Fruit fly (Drosophila melanogaster): ENCODE results near the gene CG7742.

Gene CG7742

dm6 chr2L:5242194-5242914 is 27.5 kb upstream of the CG7742 start:
- TF ChIP-seq GATAd (GFP tag; optimal IDR thresholded peaks at IDR 0.05) (no peak), fru (GFP tag; optimal IDR thresholded peaks at IDR 0.05) (peak; percentile 61), dl (GFP tag; optimal IDR thresholded peaks at IDR 0.05; ENCODE audit: insufficient read depth in 1 of 2, partially characterized antibody in 2 of 2) (no peak), OdsH (GFP tag; optimal IDR thresholded peaks at IDR 0.05) (peak; percentile 55), Sp1 (GFP tag; optimal IDR thresholded peaks at IDR 0.05) (peak; percentile 12), CG9705 (GFP tag; optimal IDR thresholded peaks at IDR 0.05) (no peak), Hr83 (GFP tag; optimal IDR thresholded peaks at IDR 0.05; ENCODE audit: poor library complexity, severe bottlenecking) (no peak), psq (GFP tag; optimal IDR thresholded peaks at IDR 0.05) (peak; percentile 23), Vsx2 (GFP tag; optimal IDR thresholded peaks at IDR 0.05; ENCODE audit: partially characterized antibody) (no peak), HLH106 (tag; optimal IDR thresholded peaks at IDR 0.05) (peak; percentile 24), dsf (GFP tag; optimal IDR thresholded peaks at IDR 0.05; ENCODE audit: borderline replicate concordance) (no peak), woc (GFP tag; optimal IDR thresholded peaks at IDR 0.05) (no peak), br (GFP tag; optimal IDR thresholded peaks at IDR 0.05) (peak; percentile 22), Rel (GFP tag; optimal IDR thresholded peaks at IDR 0.05) (no peak), Rel (tag; optimal IDR thresholded peaks at IDR 0.05) (peak; percentile 52), Dif (GFP tag; optimal IDR thresholded peaks at IDR 0.05; ENCODE audit: partially characterized antibody) (no peak), brk (GFP tag; optimal IDR thresholded peaks at IDR 0.05) (peak; percentile 45), CrebA (GFP tag; optimal IDR thresholded peaks at IDR 0.05; ENCODE audit: borderline replicate concordance) (peak; percentile 19), sv (GFP tag; optimal IDR thresholded peaks at IDR 0.05) (no peak), ey (GFP tag; optimal IDR thresholded peaks at IDR 0.05) (peak; percentile 52), N (GFP tag; optimal IDR thresholded peaks at IDR 0.05) (no peak), Hnf4 (GFP tag; optimal IDR thresholded peaks at IDR 0.05) (peak; percentile 52), pan (optimal IDR thresholded peaks at IDR 0.05) (no peak), jim (GFP tag; optimal IDR thresholded peaks at IDR 0.05) (no peak), sage (GFP tag; optimal IDR thresholded peaks at IDR 0.05) (no peak), rgr (GFP tag; optimal IDR thresholded peaks at IDR 0.05) (peak; percentile 67), Jra (GFP tag; optimal IDR thresholded peaks at IDR 0.05) (no peak), Myc (optimal IDR thresholded peaks at IDR 0.05) (no peak), tai (GFP tag; optimal IDR thresholded peaks at IDR 0.05) (no peak), usp (GFP tag; optimal IDR thresholded peaks at IDR 0.05) (no peak), CG32264 (GFP tag; optimal IDR thresholded peaks at IDR 0.05) (no peak), Abd-B (GFP tag; optimal IDR thresholded peaks at IDR 0.05) (no peak), dmrt93B (GFP tag; optimal IDR thresholded peaks at IDR 0.05) (no peak), foxo (GFP tag; optimal IDR thresholded peaks at IDR 0.05) (peak in 1 of 2 experiments; percentile 69), Mio (GFP tag; optimal IDR thresholded peaks at IDR 0.05) (no peak), Hr78 (GFP tag; optimal IDR thresholded peaks at IDR 0.05) (no peak), Dfd (GFP tag; optimal IDR thresholded peaks at IDR 0.05) (no peak), lola (GFP tag; optimal IDR thresholded peaks at IDR 0.05) (no peak), h (GFP tag; optimal IDR thresholded peaks at IDR 0.05) (peak; percentile 74)

dm6 chr2L:5240520-5240919 is 25.6 kb upstream of the CG7742 start:
- no peak for TF ChIP-seq CG9705 (GFP tag; optimal IDR thresholded peaks at IDR 0.05)
- no peak for TF ChIP-seq Mio (GFP tag; optimal IDR thresholded peaks at IDR 0.05)
- no peak for TF ChIP-seq fru (GFP tag; optimal IDR thresholded peaks at IDR 0.05)
- no peak for TF ChIP-seq foxo (GFP tag; optimal IDR thresholded peaks at IDR 0.05)
- no peak for TF ChIP-seq sage (GFP tag; optimal IDR thresholded peaks at IDR 0.05)
- TF ChIP-seq N (GFP tag; optimal IDR thresholded peaks at IDR 0.05), result no peak
- no peak for TF ChIP-seq Hnf4 (GFP tag; optimal IDR thresholded peaks at IDR 0.05)
- TF ChIP-seq GATAd (GFP tag; optimal IDR thresholded peaks at IDR 0.05), result no peak
- TF ChIP-seq Jra (GFP tag; optimal IDR thresholded peaks at IDR 0.05), result no peak
- no peak for TF ChIP-seq tai (GFP tag; optimal IDR thresholded peaks at IDR 0.05)
- no peak for TF ChIP-seq Myc (optimal IDR thresholded peaks at IDR 0.05)
- no peak for TF ChIP-seq Hr78 (GFP tag; optimal IDR thresholded peaks at IDR 0.05)
- TF ChIP-seq br (GFP tag; optimal IDR thresholded peaks at IDR 0.05), result no peak
- no peak for TF ChIP-seq jim (GFP tag; optimal IDR thresholded peaks at IDR 0.05)
- no peak for TF ChIP-seq Rel (GFP tag; optimal IDR thresholded peaks at IDR 0.05)
- TF ChIP-seq Rel (tag; optimal IDR thresholded peaks at IDR 0.05), result no peak
- no peak for TF ChIP-seq ey (GFP tag; optimal IDR thresholded peaks at IDR 0.05)
- no peak for TF ChIP-seq CrebA (GFP tag; optimal IDR thresholded peaks at IDR 0.05; ENCODE audit: borderline replicate concordance)
